Fruit fly (Drosophila melanogaster) whole organism, prepupa: ENCODE data around the gene slp1.

Experiments used
- Blimp-1 ChIP-seq: fragments of 200-800 bp; sonication (Bioruptor generic); optimal IDR thresholded peaks from 3 replicates; lab custom pipeline; 2017; ENCODE audit warnings: missing biosample characterization, missing genetic modification characterization, mild to moderate bottlenecking, moderate library complexity, missing genetic modification reagents
- CG10669 ChIP-seq: fragments of 200-800 bp; sonication (Bioruptor generic); optimal IDR thresholded peaks from 3 replicates; lab custom pipeline; 2018; ENCODE audit warnings: missing biosample characterization, mild to moderate bottlenecking, missing genetic modification characterization, moderate library complexity
- CG11294 ChIP-seq: fragments of 200-800 bp; sonication (Bioruptor generic); IDR thresholded peaks from 2 replicates; pipeline ENCODE4 v1.3.6; 2022; ENCODE audit warnings: missing biosample characterization, missing genetic modification characterization
- CG11762 ChIP-seq: fragments of 200-800 bp; sonication (Bioruptor generic); optimal IDR thresholded peaks from 3 replicates; lab custom pipeline; 2016; ENCODE audit warnings: missing biosample characterization, missing genetic modification characterization; ENCODE audit not compliant: insufficient read depth
- CG11902 ChIP-seq: fragments of 200-800 bp; sonication (Bioruptor generic); optimal IDR thresholded peaks from 3 replicates; lab custom pipeline; 2016; ENCODE audit warnings: missing biosample characterization, missing genetic modification characterization
- CG15336 ChIP-seq: fragments of 200-800 bp; sonication (Bioruptor generic); IDR thresholded peaks from 2 replicates; pipeline ENCODE4 v1.3.6; 2022; ENCODE audit warnings: missing biosample characterization, missing genetic modification characterization
- CG1621 ChIP-seq: fragments of 200-800 bp; sonication (Bioruptor generic); optimal IDR thresholded peaks from 3 replicates; lab custom pipeline; 2018; ENCODE audit warnings: missing biosample characterization, mild to moderate bottlenecking, missing genetic modification characterization
- CG16779 ChIP-seq: fragments of 200-800 bp; sonication (Bioruptor generic); optimal IDR thresholded peaks from 3 replicates; lab custom pipeline; 2017; ENCODE audit warnings: missing biosample characterization, mild to moderate bottlenecking, missing genetic modification characterization
- CG32006 ChIP-seq: fragments of 200-800 bp; sonication (Bioruptor generic); optimal IDR thresholded peaks from 3 replicates; lab custom pipeline; 2017; ENCODE audit warnings: missing biosample characterization, mild to moderate bottlenecking, missing genetic modification characterization
- CG34406 ChIP-seq: fragments of 200-800 bp; sonication (Bioruptor generic); optimal IDR thresholded peaks from 3 replicates; lab custom pipeline; 2016; ENCODE audit warnings: missing biosample characterization, missing genetic modification characterization
- CG4318 ChIP-seq: fragments of 200-800 bp; sonication (Bioruptor generic); optimal IDR thresholded peaks from 3 replicates; lab custom pipeline; 2017; ENCODE audit warnings: missing biosample characterization, mild to moderate bottlenecking, missing genetic modification characterization
- CG6163 ChIP-seq: fragments of 200-800 bp; sonication (Bioruptor generic); IDR thresholded peaks from 3 replicates; pipeline ENCODE4 v1.3.6; 2022; ENCODE audit warnings: missing biosample characterization, missing genetic modification characterization
- CG6276 ChIP-seq: fragments of 200-800 bp; sonication (Bioruptor generic); optimal IDR thresholded peaks from 2 replicates; lab custom pipeline; 2017; ENCODE audit warnings: missing biosample characterization, mild to moderate bottlenecking, missing genetic modification characterization
- CG6808 ChIP-seq: fragments of 200-800 bp; sonication (Bioruptor generic); optimal IDR thresholded peaks from 3 replicates; lab custom pipeline; 2017; ENCODE audit warnings: missing biosample characterization, missing genetic modification characterization, mild to moderate bottlenecking, moderate library complexity, missing genetic modification reagents
- CG7368 ChIP-seq: fragments of 200-800 bp; sonication (Bioruptor generic); optimal IDR thresholded peaks from 3 replicates; lab custom pipeline; 2016; ENCODE audit warnings: missing biosample characterization, missing genetic modification characterization
- CG8119 ChIP-seq: fragments of 200-800 bp; sonication (Bioruptor generic); IDR thresholded peaks from 3 replicates; pipeline ENCODE4 v1.3.6; 2022; ENCODE audit warnings: missing biosample characterization, missing genetic modification characterization
- CG8319 ChIP-seq: fragments of 200-800 bp; sonication (Bioruptor generic); optimal IDR thresholded peaks from 3 replicates; lab custom pipeline; 2016; ENCODE audit warnings: missing biosample characterization, missing genetic modification characterization
- CG8632 ChIP-seq: fragments of 200-800 bp; sonication (Bioruptor generic); optimal IDR thresholded peaks from 3 replicates; lab custom pipeline; 2016; ENCODE audit warnings: missing biosample characterization, missing genetic modification characterization
- CG9139 ChIP-seq: fragments of 200-800 bp; sonication (Bioruptor generic); optimal IDR thresholded peaks from 3 replicates; lab custom pipeline; 2017; ENCODE audit warnings: missing biosample characterization, mild to moderate bottlenecking, missing genetic modification characterization
- Eip75B ChIP-seq: fragments of 200-800 bp; sonication (Bioruptor generic); optimal IDR thresholded peaks from 3 replicates; lab custom pipeline; 2016; ENCODE audit warnings: missing biosample characterization, missing genetic modification characterization
- Eip78C ChIP-seq: fragments of 200-800 bp; sonication (Bioruptor generic); peaks from one replicate; lab custom pipeline; 2016; ENCODE audit warnings: missing biosample characterization, missing genetic modification characterization
- Ets21C ChIP-seq: fragments of 200-800 bp; sonication (Bioruptor generic); optimal IDR thresholded peaks from 3 replicates; lab custom pipeline; 2016; ENCODE audit warnings: missing biosample characterization, missing genetic modification characterization
- Gug ChIP-seq: fragments of 200-800 bp; sonication (Bioruptor generic); IDR thresholded peaks from 2 replicates; pipeline ENCODE4 v1.3.6; 2022; ENCODE audit warnings: missing biosample characterization, missing genetic modification characterization
- Hr38 ChIP-seq: sonication (Bioruptor generic); optimal IDR thresholded peaks from 2 replicates; lab custom pipeline; 2016; ENCODE audit warnings: missing biosample characterization, missing genetic modification characterization
- Lpt ChIP-seq: fragments of 200-800 bp; sonication (Bioruptor generic); optimal IDR thresholded peaks from 3 replicates; lab custom pipeline; 2016; ENCODE audit warnings: missing biosample characterization, missing genetic modification characterization
- Met ChIP-seq: fragments of 200-800 bp; sonication (Bioruptor generic); optimal IDR thresholded peaks from 3 replicates; lab custom pipeline; 2016; ENCODE audit warnings: missing biosample characterization, missing genetic modification characterization
- OdsH ChIP-seq: fragments of 200-800 bp; sonication (Bioruptor generic); optimal IDR thresholded peaks from 3 replicates; lab custom pipeline; 2016; ENCODE audit warnings: missing biosample characterization, missing genetic modification characterization
- Smox ChIP-seq: fragments of 200-800 bp; sonication (Bioruptor generic); optimal IDR thresholded peaks from 3 replicates; lab custom pipeline; 2016; ENCODE audit warnings: missing biosample characterization, missing genetic modification characterization
- Sox102F ChIP-seq: fragments of 200-800 bp; sonication (Bioruptor generic); optimal IDR thresholded peaks from 2 replicates; lab custom pipeline; 2016; ENCODE audit warnings: missing biosample characterization, mild to moderate bottlenecking, missing genetic modification characterization
- Sox14 ChIP-seq: fragments of 200-800 bp; sonication (Bioruptor generic); optimal IDR thresholded peaks from 3 replicates; lab custom pipeline; 2016; ENCODE audit warnings: missing biosample characterization, missing genetic modification characterization
- Sox15 ChIP-seq: fragments of 200-800 bp; sonication (Bioruptor generic); optimal IDR thresholded peaks from 3 replicates; lab custom pipeline; 2016; ENCODE audit warnings: missing biosample characterization, missing genetic modification characterization
- achi ChIP-seq: fragments of 200-800 bp; sonication (Bioruptor generic); optimal IDR thresholded peaks from 3 replicates; lab custom pipeline; 2016; ENCODE audit warnings: missing biosample characterization, missing genetic modification characterization
- acj6 ChIP-seq: fragments of 200-800 bp; sonication (Bioruptor generic); optimal IDR thresholded peaks from 3 replicates; lab custom pipeline; 2016; ENCODE audit warnings: missing biosample characterization, missing genetic modification characterization
- cyc ChIP-seq: fragments of 200-800 bp; sonication (Bioruptor generic); optimal IDR thresholded peaks from 3 replicates; lab custom pipeline; 2016; ENCODE audit warnings: missing biosample characterization, missing genetic modification characterization
- dac ChIP-seq: fragments of 200-800 bp; sonication (Bioruptor generic); optimal IDR thresholded peaks from 2 replicates; lab custom pipeline; 2017; ENCODE audit warnings: missing biosample characterization, mild to moderate bottlenecking, missing genetic modification characterization
- dsx ChIP-seq: fragments of 200-800 bp; optimal IDR thresholded peaks from 3 replicates; lab custom pipeline; 2019; ENCODE audit warnings: missing biosample characterization, mild to moderate bottlenecking, missing genetic modification characterization, moderate library complexity; ENCODE audit not compliant: poor library complexity, severe bottlenecking
- eg ChIP-seq: fragments of 200-800 bp; sonication (Bioruptor generic); IDR thresholded peaks from 3 replicates; pipeline ENCODE4 v1.3.6; 2022; ENCODE audit warnings: missing biosample characterization, missing genetic modification characterization
- esn ChIP-seq: fragments of 200-800 bp; sonication (Bioruptor generic); optimal IDR thresholded peaks from 2 replicates; lab custom pipeline; 2016; ENCODE audit warnings: missing biosample characterization, mild to moderate bottlenecking, missing genetic modification characterization, moderate library complexity
- fd59A ChIP-seq: fragments of 200-800 bp; sonication (Bioruptor generic); optimal IDR thresholded peaks from 2 replicates; lab custom pipeline; 2017; ENCODE audit warnings: missing biosample characterization, mild to moderate bottlenecking, missing genetic modification characterization, missing genetic modification reagents
- fkh ChIP-seq: fragments of 200-800 bp; sonication (Bioruptor generic); optimal IDR thresholded peaks from 3 replicates; lab custom pipeline; 2017; ENCODE audit warnings: missing biosample characterization, mild to moderate bottlenecking, missing genetic modification characterization, moderate library complexity
- net ChIP-seq: fragments of 200-800 bp; sonication (Bioruptor generic); optimal IDR thresholded peaks from 3 replicates; lab custom pipeline; 2016; ENCODE audit warnings: missing biosample characterization, missing genetic modification characterization
- salr ChIP-seq, 2 experiments: fragments of 200-800 bp; sonication (Bioruptor generic); optimal IDR thresholded peaks; 3 replicates each; lab custom pipeline; 2016 to 2018; ENCODE audit warnings: missing biosample characterization in 2 of 2, missing genetic modification characterization in 2 of 2, mild to moderate bottlenecking in 1 of 2
- spab ChIP-seq: fragments of 200-800 bp; sonication (Bioruptor generic); optimal IDR thresholded peaks from 2 replicates; lab custom pipeline; 2017; ENCODE audit warnings: missing biosample characterization, mild to moderate bottlenecking, missing genetic modification characterization, missing genetic modification reagents
- ss ChIP-seq, 2 experiments: fragments of 200-800 bp; sonication (Bioruptor generic); optimal IDR thresholded peaks; 2 replicates in 1 of 2; 3 replicates in 1 of 2; lab custom pipeline; 2017 to 2018; ENCODE audit warnings: mild to moderate bottlenecking in 2 of 2, missing biosample characterization in 2 of 2, missing genetic modification characterization in 2 of 2, moderate library complexity in 1 of 2
- svp ChIP-seq: fragments of 200-800 bp; sonication (Bioruptor generic); peaks from one replicate; lab custom pipeline; 2016; ENCODE audit warnings: missing biosample characterization, missing genetic modification characterization
- vri ChIP-seq: fragments of 200-800 bp; sonication (Bioruptor generic); optimal IDR thresholded peaks from 3 replicates; lab custom pipeline; 2016; ENCODE audit warnings: missing biosample characterization, mild to moderate bottlenecking, missing genetic modification characterization

slp1 gene

dm6 chr2L:3856372-3856771 is 30.9 kb downstream of the slp1 start (continued):
- TF ChIP-seq salr (GFP tag; optimal IDR thresholded peaks at IDR 0.05; lab: Kevin White, UChicago) = no peak
- no peak for TF ChIP-seq CG16779
- no peak for TF ChIP-seq CG7368 (GFP tag; lab: Kevin White, UChicago)
- peak; percentile 16 for TF ChIP-seq CG6808 (GFP tag; lab: Kevin White, UChicago)
- TF ChIP-seq net (GFP tag; lab: Kevin White, UChicago) = no peak
- no peak for TF ChIP-seq CG4318 (GFP tag; lab: Kevin White, UChicago)
- TF ChIP-seq fd59A (GFP tag; lab: Kevin White, UChicago) = peak; percentile 25
- no peak for TF ChIP-seq Blimp-1 (GFP tag; lab: Kevin White, UChicago)
- TF ChIP-seq Ets21C (GFP tag; lab: Kevin White, UChicago) = no peak
- peak; percentile 39 for TF ChIP-seq Sox102F (GFP tag; lab: Kevin White, UChicago)
- peak; percentile 42 for TF ChIP-seq acj6 (GFP tag; lab: Kevin White, UChicago)
- no peak for TF ChIP-seq CG1621 (tag; lab: Kevin White, UChicago)
- no peak for TF ChIP-seq Lpt (GFP tag; lab: Kevin White, UChicago)
- TF ChIP-seq OdsH (GFP tag; lab: Kevin White, UChicago) = peak; percentile 34
- no peak for TF ChIP-seq CG9139 (GFP tag; lab: Kevin White, UChicago)
- no peak for TF ChIP-seq CG15336 (GFP tag; lab: Robert Waterston, UW)
- TF ChIP-seq Sox14 (GFP tag; lab: Kevin White, UChicago) = peak; percentile 24
- TF ChIP-seq dsx = peak; percentile 36
- TF ChIP-seq Smox = peak; percentile 30
- peak; percentile 7 for TF ChIP-seq CG32006 (GFP tag; lab: Kevin White, UChicago)
- TF ChIP-seq cyc (GFP tag; lab: Kevin White, UChicago) = peak; percentile 44
- no peak for TF ChIP-seq CG8632 (GFP tag; lab: Kevin White, UChicago)
- TF ChIP-seq CG8319 (GFP tag; lab: Kevin White, UChicago) = no peak
- TF ChIP-seq CG6163 (GFP tag; lab: Robert Waterston, UW) = peak; percentile 37; the same call in 1 of the 3 replicates
- TF ChIP-seq Hr38 (GFP tag; lab: Kevin White, UChicago) = no peak
- peak; percentile 34 for TF ChIP-seq CG10669
- peak; percentile 88 for TF ChIP-seq Eip78C (GFP tag; lab: Kevin White, UChicago)
- peak; percentile 31 for TF ChIP-seq Eip75B
- TF ChIP-seq fkh (GFP tag; lab: Kevin White, UChicago) = no peak
- TF ChIP-seq dac (GFP tag; lab: Kevin White, UChicago) = no peak
- TF ChIP-seq esn = peak; percentile 59
- TF ChIP-seq vri = no peak
- peak; percentile 27 for TF ChIP-seq achi (GFP tag; lab: Kevin White, UChicago)
- TF ChIP-seq Sox15 (GFP tag; lab: Kevin White, UChicago) = peak; percentile 23
- peak; percentile 30 for TF ChIP-seq CG11902 (GFP tag; lab: Kevin White, UChicago)
- TF ChIP-seq ss (GFP tag; optimal IDR thresholded peaks at IDR 0.05; lab: Kevin White, UChicago) = peak; percentile 21 to 24
- peak; percentile 13 for TF ChIP-seq spab (GFP tag; lab: Kevin White, UChicago)
- TF ChIP-seq CG11294 (GFP tag; lab: Robert Waterston, UW) = no peak

dm6 chr2L:3858118-3858517 is 32.6 kb downstream of the slp1 start:
- peak; percentile 28 for TF ChIP-seq cyc (GFP tag; lab: Kevin White, UChicago)
- TF ChIP-seq CG8119 = peak; percentile 78
- TF ChIP-seq spab (GFP tag; lab: Kevin White, UChicago) = no peak
- no peak for TF ChIP-seq Sox15 (GFP tag; lab: Kevin White, UChicago)
- TF ChIP-seq svp (GFP tag; lab: Kevin White, UChicago) = peak; percentile 76
- no peak for TF ChIP-seq fkh (GFP tag; lab: Kevin White, UChicago)
- TF ChIP-seq CG7368 (GFP tag; lab: Kevin White, UChicago) = no peak
- peak; percentile 46 for TF ChIP-seq acj6 (GFP tag; lab: Kevin White, UChicago)
- peak; percentile 37 for TF ChIP-seq CG4318 (GFP tag; lab: Kevin White, UChicago)
- TF ChIP-seq Met (GFP tag; lab: Kevin White, UChicago) = peak; percentile 62
- TF ChIP-seq CG8632 (GFP tag; lab: Kevin White, UChicago) = peak; percentile 7
- peak; percentile 71 for TF ChIP-seq eg (GFP tag; lab: Robert Waterston, UW)
- TF ChIP-seq Eip75B = peak; percentile 45
- TF ChIP-seq vri = peak; percentile 23
- TF ChIP-seq CG32006 (GFP tag; lab: Kevin White, UChicago) = peak; percentile 72
- no peak for TF ChIP-seq Blimp-1 (GFP tag; lab: Kevin White, UChicago)
- TF ChIP-seq net (GFP tag; lab: Kevin White, UChicago) = peak; percentile 32
- TF ChIP-seq CG1621 (tag; lab: Kevin White, UChicago) = no peak
- TF ChIP-seq Lpt (GFP tag; lab: Kevin White, UChicago) = peak; percentile 13
- peak; percentile 48 for TF ChIP-seq Smox
- peak; percentile 51 for TF ChIP-seq CG6276
- TF ChIP-seq Gug (GFP tag; lab: Robert Waterston, UW) = 0 out of 2 replicates have a peak, but pooled peaks have one; percentile 16
- no peak for TF ChIP-seq dsx
- no peak for TF ChIP-seq CG11762 (GFP tag; lab: Kevin White, UChicago)
- peak; percentile 38 for TF ChIP-seq CG34406 (GFP tag; lab: Kevin White, UChicago)
- peak; percentile 91 for TF ChIP-seq Eip78C (GFP tag; lab: Kevin White, UChicago)
- peak; percentile 26 for TF ChIP-seq dac (GFP tag; lab: Kevin White, UChicago)
- peak; percentile 48 for TF ChIP-seq Sox102F (GFP tag; lab: Kevin White, UChicago)
- TF ChIP-seq OdsH (GFP tag; lab: Kevin White, UChicago) = peak; percentile 59
- peak; percentile 39 for TF ChIP-seq CG10669
